ENCODE assay signal across 3 worm cellular contexts in genomic region chrX:8005967-8006366, ce11.
TF ChIP-seq lines count a peak whose summit lies in the region.

No protein-coding gene starts in this region.

TF ChIP-seq in whole organism, L4 larva, 104 proteins besides CTCF, POLR2A, EP300 and RAD21:
- TF ChIP-seq aha-1 (tag; lab: Kevin White, UChicago) (peak; percentile 61), ZK546.5 (tag; optimal IDR thresholded peaks at IDR 0.05; lab: Kevin White, UChicago) (no peak), unc-62 (GFP tag; optimal IDR thresholded peaks at IDR 0.05 in 1 of 2; lab: Kevin White, UChicago) (peak in 1 of 2 experiments; percentile 56), unc-62 (tag; optimal IDR thresholded peaks at IDR 0.05; lab: Kevin White, UChicago) (no peak)

TF ChIP-seq in whole organism, late embryonic, 69 proteins besides CTCF, POLR2A, EP300 and RAD21:
- peak; percentile 71 for TF ChIP-seq ceh-31 (tag; optimal IDR thresholded peaks at IDR 0.05; lab: Kevin White, UChicago)
- no peak for TF ChIP-seq ceh-30 (tag; optimal IDR thresholded peaks at IDR 0.05; lab: Kevin White, UChicago)
- TF ChIP-seq sox-4 (tag; optimal IDR thresholded peaks at IDR 0.05; lab: Kevin White, UChicago) = no peak
- TF ChIP-seq unc-42 (tag; optimal IDR thresholded peaks at IDR 0.05; lab: Kevin White, UChicago) = peak; percentile 11
- TF ChIP-seq fax-1 (tag; optimal IDR thresholded peaks at IDR 0.05; lab: Kevin White, UChicago) = no peak
- TF ChIP-seq ceh-24 (tag; optimal IDR thresholded peaks at IDR 0.05; lab: Kevin White, UChicago) = no peak
- no peak for TF ChIP-seq npax-4 (tag; optimal IDR thresholded peaks at IDR 0.05; lab: Kevin White, UChicago)
- TF ChIP-seq rnt-1 (tag; optimal IDR thresholded peaks at IDR 0.05; lab: Kevin White, UChicago) = no peak
- TF ChIP-seq fkh-10 (GFP tag; optimal IDR thresholded peaks at IDR 0.05; lab: Kevin White, UChicago) = no peak
- TF ChIP-seq F13H6.1 (tag; optimal IDR thresholded peaks at IDR 0.05; lab: Kevin White, UChicago) = no peak
- TF ChIP-seq ceh-48 (tag; optimal IDR thresholded peaks at IDR 0.05; lab: Kevin White, UChicago) = peak; percentile 5
- no peak for TF ChIP-seq ceh-18 (tag; optimal IDR thresholded peaks at IDR 0.05; lab: Kevin White, UChicago)
- no peak for TF ChIP-seq unc-3 (GFP tag; conservative IDR thresholded peaks at IDR 0.05; lab: Robert Waterston, UW)
- no peak for TF ChIP-seq unc-3 (tag; optimal IDR thresholded peaks at IDR 0.05; lab: Kevin White, UChicago)
- TF ChIP-seq T23F11.4 (GFP tag; optimal IDR thresholded peaks at IDR 0.05; lab: Kevin White, UChicago) = no peak

TF ChIP-seq in whole organism, mixed stage, embryonic, 35 proteins besides CTCF, POLR2A, EP300 and RAD21:
- TF ChIP-seq sptf-1 (tag; optimal IDR thresholded peaks at IDR 0.05; lab: Kevin White, UChicago) (peak; percentile 10), drap-1 (GFP tag; optimal IDR thresholded peaks at IDR 0.05; lab: Kevin White, UChicago) (no peak), ces-1 (GFP tag; optimal IDR thresholded peaks at IDR 0.05; lab: Kevin White, UChicago) (peak; percentile 70), ham-2 (GFP tag; optimal IDR thresholded peaks at IDR 0.05; lab: Kevin White, UChicago) (no peak)
